Fruit fly (Drosophila melanogaster) whole organism, embryonic: ENCODE data around the gene odd.

ENCODE experiments used
- Atf6 ChIP-seq: fragments of 200-800 bp; sonication (Bioruptor generic); IDR thresholded peaks from 2 replicates; pipeline ENCODE4 v1.3.6; 2022; ENCODE audit warnings: missing biosample characterization, missing genetic modification characterization
- Bteb2 ChIP-seq: fragments of 200-800 bp; sonication (Bioruptor generic); optimal IDR thresholded peaks from 2 replicates; lab custom pipeline; 2016; ENCODE audit warnings: missing biosample characterization, missing genetic modification characterization
- CG10462 ChIP-seq: fragments of 200-800 bp; sonication (Bioruptor generic); optimal IDR thresholded peaks from 2 replicates; lab custom pipeline; 2016; ENCODE audit warnings: missing biosample characterization, missing genetic modification characterization
- CG12104 ChIP-seq: fragments of 200-800 bp; sonication (Bioruptor generic); optimal IDR thresholded peaks from 3 replicates; lab custom pipeline; 2016; ENCODE audit warnings: missing biosample characterization, missing genetic modification characterization
- CG13424 ChIP-seq: fragments of 200-800 bp; sonication (Bioruptor generic); optimal IDR thresholded peaks from 2 replicates; lab custom pipeline; 2019; ENCODE audit warnings: missing biosample characterization, mild to moderate bottlenecking, missing genetic modification characterization, moderate library complexity
- CG14441 ChIP-seq: fragments of 200-800 bp; sonication (Bioruptor generic); IDR thresholded peaks from 2 replicates; pipeline ENCODE4 v1.3.6; 2022; ENCODE audit warnings: missing biosample characterization, missing genetic modification characterization
- CG15696 ChIP-seq: fragments of 200-800 bp; sonication (Bioruptor generic); optimal IDR thresholded peaks from 2 replicates; lab custom pipeline; 2019; ENCODE audit warnings: missing biosample characterization, mild to moderate bottlenecking, missing genetic modification characterization, moderate library complexity
- CG16815 ChIP-seq: fragments of 200-800 bp; sonication (Bioruptor generic); optimal IDR thresholded peaks from 3 replicates; lab custom pipeline; 2017; ENCODE audit warnings: missing biosample characterization, mild to moderate bottlenecking, missing genetic modification characterization
- CG17361 ChIP-seq: fragments of 200-800 bp; sonication (Bioruptor generic); IDR thresholded peaks from 3 replicates; pipeline ENCODE4 v1.3.6; 2022; ENCODE audit warnings: missing biosample characterization, missing genetic modification characterization
- CG31224 ChIP-seq: fragments of 200-800 bp; sonication (Bioruptor generic); IDR thresholded peaks from 2 replicates; pipeline ENCODE4 v1.3.6; 2022; ENCODE audit warnings: missing biosample characterization, missing genetic modification characterization
- CG3163 ChIP-seq: fragments of 200-800 bp; sonication (Bioruptor generic); optimal IDR thresholded peaks from 3 replicates; lab custom pipeline; 2016; ENCODE audit warnings: missing biosample characterization, missing genetic modification characterization
- CG32772 ChIP-seq: fragments of 200-800 bp; sonication (Bioruptor generic); IDR thresholded peaks from 2 replicates; pipeline ENCODE4 v1.3.6; 2022; ENCODE audit warnings: missing biosample characterization, missing genetic modification characterization
- CG4424 ChIP-seq: fragments of 200-800 bp; sonication (Bioruptor generic); optimal IDR thresholded peaks from 3 replicates; lab custom pipeline; 2016; ENCODE audit warnings: missing biosample characterization, missing genetic modification characterization
- CG4730 ChIP-seq: fragments of 200-800 bp; sonication (Bioruptor generic); IDR thresholded peaks from 2 replicates; pipeline ENCODE4 v1.3.6; 2022; ENCODE audit warnings: missing biosample characterization, missing genetic modification characterization
- CG7357 ChIP-seq: fragments of 200-800 bp; sonication (Bioruptor generic); IDR thresholded peaks from 3 replicates; pipeline ENCODE4 v1.3.6; 2022; ENCODE audit warnings: missing biosample characterization, missing genetic modification characterization
- CG7372 ChIP-seq: fragments of 200-800 bp; sonication (Bioruptor generic); IDR thresholded peaks from 2 replicates; pipeline ENCODE4 v1.3.6; 2022; ENCODE audit warnings: missing biosample characterization, missing genetic modification characterization
- CG7839 ChIP-seq: fragments of 200-800 bp; sonication (Bioruptor generic); optimal IDR thresholded peaks from 3 replicates; lab custom pipeline; 2018; ENCODE audit warnings: missing biosample characterization, mild to moderate bottlenecking, missing genetic modification characterization, moderate library complexity
- Dbx ChIP-seq: fragments of 200-800 bp; sonication (Bioruptor generic); IDR thresholded peaks from 3 replicates; pipeline ENCODE4 v1.3.6; 2022; ENCODE audit warnings: missing biosample characterization, missing genetic modification characterization
- Dek ChIP-seq: fragments of 200-800 bp; sonication (Bioruptor generic); optimal IDR thresholded peaks from 3 replicates; lab custom pipeline; 2019; ENCODE audit warnings: missing biosample characterization, mild to moderate bottlenecking, missing genetic modification characterization, moderate library complexity
- Dref ChIP-seq: fragments of 200-800 bp; sonication (Bioruptor generic); IDR thresholded peaks from 2 replicates; pipeline ENCODE4 v1.3.6; 2022; ENCODE audit warnings: missing biosample characterization, missing genetic modification characterization
- HLH54F ChIP-seq: fragments of 200-800 bp; sonication (Bioruptor generic); optimal IDR thresholded peaks from 3 replicates; lab custom pipeline; 2016; ENCODE audit warnings: missing biosample characterization, missing genetic modification characterization
- Hmr ChIP-seq: fragments of 200-800 bp; sonication (Bioruptor generic); optimal IDR thresholded peaks from 3 replicates; lab custom pipeline; 2017; ENCODE audit warnings: mild to moderate bottlenecking, missing biosample characterization, missing genetic modification reagents, missing genetic modification characterization
- Med ChIP-seq: fragments of 200-800 bp; sonication (Bioruptor generic); peaks from one replicate; lab custom pipeline; 2016; ENCODE audit warnings: missing biosample characterization, missing genetic modification characterization, mild to moderate bottlenecking, inconsistent platforms, moderate library complexity
- Mrtf ChIP-seq: fragments of 200-800 bp; sonication (Bioruptor generic); IDR thresholded peaks from 3 replicates; pipeline ENCODE4 v1.3.6; 2022; ENCODE audit warnings: missing biosample characterization, missing genetic modification characterization
- NFAT ChIP-seq: fragments of 200-800 bp; sonication (Bioruptor generic); IDR thresholded peaks from 2 replicates; pipeline ENCODE4 v1.3.6; 2022; ENCODE audit warnings: missing biosample characterization, missing genetic modification characterization
- Rfx ChIP-seq: fragments of 200-800 bp; sonication (Bioruptor generic); IDR thresholded peaks from 2 replicates; pipeline ENCODE4 v1.3.6; 2022; ENCODE audit warnings: missing biosample characterization, missing genetic modification characterization
- Rx ChIP-seq: fragments of 200-800 bp; sonication (Bioruptor generic); IDR thresholded peaks from 2 replicates; pipeline ENCODE4 v1.3.6; 2022; ENCODE audit warnings: missing biosample characterization, missing genetic modification characterization
- Sry-β ChIP-seq: fragments of 200-800 bp; sonication (Bioruptor generic); optimal IDR thresholded peaks from 2 replicates; lab custom pipeline; 2018; ENCODE audit warnings: missing biosample characterization, mild to moderate bottlenecking, missing genetic modification characterization, moderate library complexity
- Taf1 ChIP-seq: fragments of 200-800 bp; sonication (Bioruptor generic); IDR thresholded peaks from 2 replicates; pipeline ENCODE4 v1.3.6; 2022; ENCODE audit warnings: missing biosample characterization, missing genetic modification characterization
- Vsx1 ChIP-seq: fragments of 200-800 bp; sonication (Bioruptor generic); optimal IDR thresholded peaks from 2 replicates; lab custom pipeline; 2017; ENCODE audit warnings: missing biosample characterization, mild to moderate bottlenecking, missing genetic modification characterization, missing genetic modification reagents
- al ChIP-seq: fragments of 200-800 bp; sonication (Bioruptor generic); IDR thresholded peaks from 2 replicates; pipeline ENCODE4 v1.3.6; 2022; ENCODE audit warnings: missing biosample characterization, missing genetic modification characterization
- aop ChIP-seq: fragments of 200-800 bp; sonication (Bioruptor generic); IDR thresholded peaks from 2 replicates; pipeline ENCODE4 v1.3.6; 2022; ENCODE audit warnings: missing biosample characterization, missing genetic modification characterization
- bcd ChIP-seq: fragments of 200-800 bp; sonication (Bioruptor generic); optimal IDR thresholded peaks from 2 replicates; lab custom pipeline; 2017; ENCODE audit warnings: missing biosample characterization, mild to moderate bottlenecking, missing genetic modification characterization
- esg ChIP-seq: fragments of 200-800 bp; sonication (Bioruptor generic); conservative IDR thresholded peaks from 2 replicates; pipeline ENCODE4 v1.3.6; 2022; ENCODE audit warnings: missing biosample characterization, missing genetic modification characterization
- fd64A ChIP-seq: fragments of 200-800 bp; sonication (Bioruptor generic); optimal IDR thresholded peaks from 3 replicates; lab custom pipeline; 2018; ENCODE audit warnings: missing biosample characterization, mild to moderate bottlenecking, missing genetic modification characterization
- grau ChIP-seq: fragments of 200-800 bp; optimal IDR thresholded peaks from 3 replicates; lab custom pipeline; 2019; ENCODE audit warnings: missing biosample characterization, mild to moderate bottlenecking, missing genetic modification characterization, moderate library complexity
- h ChIP-seq: fragments of >200 bp; optimal IDR thresholded peaks from 2 replicates; lab custom pipeline; 2017
- kay ChIP-seq: fragments of 200-800 bp; sonication (Bioruptor generic); optimal IDR thresholded peaks from 2 replicates; lab custom pipeline; 2016; ENCODE audit warnings: missing biosample characterization, missing genetic modification characterization
- klu ChIP-seq: fragments of 200-800 bp; sonication (Bioruptor generic); IDR thresholded peaks from 2 replicates; pipeline ENCODE4 v1.3.6; 2022; ENCODE audit warnings: missing biosample characterization, missing genetic modification characterization
- lab ChIP-seq: fragments of 200-800 bp; sonication (Bioruptor generic); optimal IDR thresholded peaks from 3 replicates; lab custom pipeline; 2017; ENCODE audit warnings: missing biosample characterization, missing genetic modification characterization, mild to moderate bottlenecking, moderate library complexity, missing genetic modification reagents
- lbe ChIP-seq: fragments of 200-800 bp; sonication (Bioruptor generic); optimal IDR thresholded peaks from 2 replicates; lab custom pipeline; 2016; ENCODE audit warnings: missing biosample characterization, mild to moderate bottlenecking, missing genetic modification characterization
- lilli ChIP-seq: fragments of 200-800 bp; sonication (Bioruptor generic); optimal IDR thresholded peaks from 3 replicates; lab custom pipeline; 2016; ENCODE audit warnings: missing biosample characterization, missing genetic modification characterization
- lmd ChIP-seq: fragments of 200-800 bp; sonication (Bioruptor generic); IDR thresholded peaks from 2 replicates; pipeline ENCODE4 v1.3.6; 2022; ENCODE audit warnings: missing biosample characterization, missing genetic modification characterization
- otp ChIP-seq: fragments of 200-800 bp; sonication (Bioruptor generic); IDR thresholded peaks from 3 replicates; pipeline ENCODE4, ENCODE4 v1.3.6; 2022; ENCODE audit warnings: missing biosample characterization, missing genetic modification characterization
- p53 ChIP-seq: fragments of 200-800 bp; sonication (Bioruptor generic); optimal IDR thresholded peaks from 2 replicates; lab custom pipeline; 2016; ENCODE audit warnings: missing biosample characterization, missing genetic modification characterization
- pan ChIP-seq, 4 experiments: fragments of >200 bp in 3 of 4; fragments of 200-800 bp in 1 of 4; sonication (Bioruptor generic) in 1 of 4; optimal IDR thresholded peaks in 3 of 4; IDR thresholded peaks in 1 of 4; 2 replicates each; pipeline versions ENCODE4 v1.3.6 to Lab custom; 2017 to 2022; ENCODE audit warnings: missing biosample characterization in 2 of 4, missing genetic modification characterization in 2 of 4, mixed read lengths in 1 of 4
- row ChIP-seq: fragments of 200-800 bp; sonication (Bioruptor generic); IDR thresholded peaks from 3 replicates; pipeline ENCODE4 v1.3.6; 2022; ENCODE audit warnings: missing biosample characterization, missing genetic modification characterization
- run ChIP-seq: fragments of 200-800 bp; sonication (Bioruptor generic); optimal IDR thresholded peaks from 3 replicates; lab custom pipeline; 2018; ENCODE audit warnings: missing biosample characterization, mild to moderate bottlenecking, missing genetic modification characterization
- sisA ChIP-seq: fragments of 200-800 bp; sonication (Bioruptor generic); IDR thresholded peaks from 2 replicates; pipeline ENCODE4 v1.3.6; 2022; ENCODE audit warnings: missing biosample characterization, missing genetic modification characterization
- yki ChIP-seq: fragments of >200 bp; optimal IDR thresholded peaks from 3 replicates; lab custom pipeline; 2018
- zfh1 ChIP-seq: fragments of 200-800 bp; sonication (Bioruptor generic); IDR thresholded peaks from 3 replicates; pipeline ENCODE4 v1.3.6; 2022; ENCODE audit warnings: missing biosample characterization, missing genetic modification characterization

Gene odd

DNA sequence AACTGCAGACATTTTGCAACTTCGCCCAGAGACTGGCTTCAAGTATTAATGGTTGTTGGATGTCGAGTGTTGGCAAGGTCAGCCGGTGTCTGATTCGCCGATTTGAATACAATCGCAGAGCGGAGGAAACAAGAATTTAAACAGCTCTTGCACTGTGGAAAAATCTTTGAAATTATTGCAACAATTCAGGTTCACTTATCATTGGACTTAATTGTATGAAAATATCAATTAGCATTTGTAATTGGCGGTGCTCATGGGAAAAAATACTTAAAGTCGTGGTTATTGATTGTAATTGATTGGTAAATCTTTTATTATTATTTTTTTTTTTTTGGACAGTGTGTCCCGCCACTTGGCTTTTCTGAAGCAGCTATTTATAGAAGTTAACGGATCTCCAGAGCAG is 22.9 kb upstream of the odd start (continued):
- TF ChIP-seq grau (peak; percentile 35), CG7357 (GFP tag; lab: Robert Waterston, UW) (peak; percentile 60; the same call in 1 of the 3 replicates), Med (GFP tag; lab: Kevin White, UChicago) (peak; percentile 85), CG13424 (tag; lab: Kevin White, UChicago) (no peak), aop (GFP tag; lab: Robert Waterston, UW) (no peak), CG32772 (GFP tag; lab: Robert Waterston, UW) (0 out of 2 replicates have a peak, but pooled peaks have one; percentile 8), CG31224 (GFP tag; lab: Robert Waterston, UW) (peak; percentile 49), CG3163 (no peak), CG7839 (tag; lab: Kevin White, UChicago) (peak; percentile 56), CG10462 (GFP tag; lab: Kevin White, UChicago) (no peak), otp (GFP tag; lab: Robert Waterston, UW) (0 out of 3 replicates have a peak, but pooled peaks have one; percentile 15), kay (GFP tag; lab: Kevin White, UChicago) (peak; percentile 25), CG4424 (GFP tag; lab: Kevin White, UChicago) (peak; percentile 26), row (peak; percentile 63), CG14441 (peak; percentile 49), Taf1 (GFP tag; lab: Robert Waterston, UW) (peak; percentile 46; the same call in 1 of the 2 replicates), NFAT (GFP tag; lab: Robert Waterston, UW) (peak; percentile 54), zfh1 (GFP tag; lab: Robert Waterston, UW) (peak; percentile 45; the same call in 1 of the 3 replicates), Mrtf (GFP tag; lab: Robert Waterston, UW) (0 out of 3 replicates have a peak, but pooled peaks have one; percentile 25), Dbx (GFP tag; lab: Robert Waterston, UW) (peak; percentile 55; the same call in 1 of the 3 replicates), p53 (no peak), Atf6 (GFP tag; lab: Robert Waterston, UW) (peak; percentile 80), pan (optimal IDR thresholded peaks at IDR 0.05; lab: Kevin White, UChicago) (no peak), pan (GFP tag; optimal IDR thresholded peaks at IDR 0.05 in 1 of 2, IDR thresholded peaks at IDR 0.05 in 1 of 2) (peak in 1 of 2 experiments; percentile 9), lab (GFP tag; lab: Kevin White, UChicago) (peak; percentile 73), run (tag; lab: Kevin White, UChicago) (no peak), CG12104 (no peak), h (lab: Kevin White, UChicago) (no peak), lbe (GFP tag; lab: Kevin White, UChicago) (peak; percentile 45), Dek (tag; lab: Kevin White, UChicago) (no peak), CG16815 (GFP tag; lab: Kevin White, UChicago) (no peak), yki (lab: Kevin White, UChicago) (no peak), sisA (GFP tag; lab: Robert Waterston, UW) (peak; percentile 34; the same call in 1 of the 2 replicates), al (GFP tag; lab: Robert Waterston, UW) (peak; percentile 65), Rfx (GFP tag; lab: Robert Waterston, UW) (peak; percentile 82), lilli (GFP tag; lab: Kevin White, UChicago) (peak; percentile 59), Vsx1 (GFP tag; lab: Kevin White, UChicago) (no peak), CG17361 (GFP tag; lab: Robert Waterston, UW) (0 out of 3 replicates have a peak, but pooled peaks have one; percentile 21), Sry-β (GFP tag; lab: Kevin White, UChicago) (no peak), lmd (GFP tag; lab: Robert Waterston, UW) (peak; percentile 61; the same call in 1 of the 2 replicates), esg (GFP tag; lab: Robert Waterston, UW) (peak; percentile 25; the same call in 1 of the 2 replicates), CG7372 (peak; percentile 43; the same call in 1 of the 2 replicates), HLH54F (GFP tag; lab: Kevin White, UChicago) (peak; percentile 3), klu (GFP tag; lab: Robert Waterston, UW) (peak; percentile 32; the same call in 1 of the 2 replicates), Hmr (peak; percentile 23), CG15696 (tag; lab: Kevin White, UChicago) (no peak), Bteb2 (GFP tag; lab: Kevin White, UChicago) (peak; percentile 37), bcd (GFP tag; lab: Kevin White, UChicago) (peak; percentile 14), CG4730 (0 out of 2 replicates have a peak, but pooled peaks have one; percentile 44), Dref (no peak), fd64A (GFP tag; lab: Kevin White, UChicago) (no peak), Rx (GFP tag; lab: Robert Waterston, UW) (0 out of 2 replicates have a peak, but pooled peaks have one; percentile 2)
